Worm (Caenorhabditis elegans) whole organism, L1 larva: ENCODE data around the gene lipl-4.

Source experiments
- C04F5.9 ChIP-seq: sonication (generic microtip); optimal IDR thresholded peaks from 2 replicates; lab custom pipeline; 2016; ENCODE audit warnings: missing genetic modification characterization, missing compliant biosample characterization
- ces-1 ChIP-seq: fragments of 150-350 bp; optimal IDR thresholded peaks from 2 replicates; lab custom pipeline; 2014; ENCODE audit warnings: missing biosample characterization, missing genetic modification reagents, missing genetic modification characterization
- lin-13 ChIP-seq: fragments of 150-350 bp; optimal IDR thresholded peaks from 2 replicates; lab custom pipeline; 2014; ENCODE audit warnings: missing biosample characterization, missing genetic modification reagents, missing genetic modification characterization
- lin-35 ChIP-seq, 2 experiments: fragments of 150-350 bp; optimal IDR thresholded peaks; 2 replicates each; lab custom pipeline; 2014; ENCODE audit warnings: missing biosample characterization in 2 of 2, missing genetic modification characterization in 2 of 2, missing genetic modification reagents in 2 of 2
- nhr-237 ChIP-seq: fragments of 150-350 bp; optimal IDR thresholded peaks from 2 replicates; lab custom pipeline; 2014; ENCODE audit warnings: missing biosample characterization, missing genetic modification characterization
- pqm-1 ChIP-seq: sonication (generic microtip); optimal IDR thresholded peaks from 3 replicates; lab custom pipeline; 2017; ENCODE audit warnings: missing biosample characterization, missing genetic modification characterization
- unc-86 ChIP-seq: sonication (generic microtip); optimal IDR thresholded peaks from 2 replicates; lab custom pipeline; 2016; ENCODE audit warnings: missing genetic modification characterization, missing compliant biosample characterization

DNA sequence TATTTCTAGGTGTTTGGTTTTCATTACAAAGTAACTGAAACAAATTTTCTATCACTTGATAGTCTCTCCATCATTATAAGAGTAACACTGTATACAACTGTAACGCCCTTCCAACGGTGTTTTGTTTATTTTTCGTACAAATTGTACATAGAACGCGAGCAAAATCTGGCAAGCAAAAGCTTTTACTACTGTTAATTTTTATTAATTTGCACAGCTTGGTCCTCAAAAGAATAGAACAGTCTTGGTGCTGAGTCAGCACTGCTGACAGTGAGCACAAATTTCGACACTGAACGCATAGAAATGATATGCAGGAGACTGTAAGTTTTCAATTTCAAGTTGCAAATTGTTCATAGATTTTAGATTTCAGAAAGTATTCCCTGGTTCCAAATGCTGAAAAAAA is 40.3 kb downstream of the lipl-4 start, which contains the start of gene ZK1055.2:
- TF ChIP-seq lin-35 (GFP tag; optimal IDR thresholded peaks at IDR 0.05; lab: Kevin White, UChicago) (no peak), nhr-237 (no peak), unc-86 (no peak), pqm-1 (tag; lab: Kevin White, UChicago) (no peak), ces-1 (GFP tag; lab: Kevin White, UChicago) (no peak), lin-13 (no peak), C04F5.9 (tag; lab: Kevin White, UChicago) (no peak)
